Fruit fly (Drosophila melanogaster) whole organism, embryonic: ENCODE results near the gene Dpm3.

Experiments used
- BtbVII ChIP-seq: fragments of 200-800 bp; sonication (Bioruptor generic); optimal IDR thresholded peaks from 3 replicates; lab custom pipeline; 2017; ENCODE audit warnings: missing biosample characterization, mild to moderate bottlenecking, missing genetic modification characterization
- CG10321 ChIP-seq: fragments of 200-800 bp; sonication (Bioruptor generic); IDR thresholded peaks from 2 replicates; pipeline ENCODE4 v1.3.6; 2022; ENCODE audit warnings: missing biosample characterization, missing genetic modification characterization
- CG10543 ChIP-seq: fragments of 200-800 bp; sonication (Bioruptor generic); optimal IDR thresholded peaks from 3 replicates; lab custom pipeline; 2017; ENCODE audit warnings: missing biosample characterization, mild to moderate bottlenecking, missing genetic modification characterization, moderate library complexity
- CG10654 ChIP-seq: fragments of 200-800 bp; sonication (Bioruptor generic); optimal IDR thresholded peaks from 2 replicates; lab custom pipeline; 2016; ENCODE audit warnings: missing biosample characterization, missing genetic modification characterization
- CG1233 ChIP-seq: fragments of 200-800 bp; sonication (Bioruptor generic); optimal IDR thresholded peaks from 4 replicates; lab custom pipeline; 2018; ENCODE audit warnings: missing biosample characterization, mild to moderate bottlenecking, missing genetic modification characterization
- CG13424 ChIP-seq: fragments of 200-800 bp; sonication (Bioruptor generic); optimal IDR thresholded peaks from 2 replicates; lab custom pipeline; 2019; ENCODE audit warnings: missing biosample characterization, mild to moderate bottlenecking, missing genetic modification characterization, moderate library complexity
- CG13894 ChIP-seq: fragments of 200-800 bp; sonication (Bioruptor generic); optimal IDR thresholded peaks from 3 replicates; lab custom pipeline; 2018; ENCODE audit warnings: missing biosample characterization, mild to moderate bottlenecking, missing genetic modification characterization, moderate library complexity
- CG16815 ChIP-seq: fragments of 200-800 bp; sonication (Bioruptor generic); optimal IDR thresholded peaks from 3 replicates; lab custom pipeline; 2017; ENCODE audit warnings: missing biosample characterization, mild to moderate bottlenecking, missing genetic modification characterization
- CG16863 ChIP-seq: fragments of 200-800 bp; sonication (Bioruptor generic); optimal IDR thresholded peaks from 3 replicates; lab custom pipeline; 2016; ENCODE audit warnings: missing biosample characterization, missing genetic modification characterization
- CG18764 ChIP-seq: fragments of 200-800 bp; sonication (Bioruptor generic); optimal IDR thresholded peaks from 3 replicates; lab custom pipeline; 2016; ENCODE audit warnings: missing biosample characterization, missing genetic modification characterization
- CG30403 ChIP-seq: fragments of 200-800 bp; sonication (Bioruptor generic); optimal IDR thresholded peaks from 3 replicates; lab custom pipeline; 2016; ENCODE audit warnings: missing biosample characterization, missing genetic modification characterization
- CG3726 ChIP-seq: fragments of 200-800 bp; sonication (Bioruptor generic); IDR thresholded peaks from 3 replicates; pipeline ENCODE4, ENCODE4 v1.3.6; 2022; ENCODE audit warnings: missing biosample characterization, missing genetic modification characterization
- CG3847 ChIP-seq: fragments of 200-800 bp; sonication (Bioruptor generic); IDR thresholded peaks from 2 replicates; pipeline ENCODE4 v1.3.6; 2022; ENCODE audit warnings: missing biosample characterization, missing genetic modification characterization
- CG7745 ChIP-seq: fragments of 200-800 bp; sonication (Bioruptor generic); optimal IDR thresholded peaks from 2 replicates; lab custom pipeline; 2018; ENCODE audit warnings: missing biosample characterization, mild to moderate bottlenecking, missing genetic modification characterization, moderate library complexity
- CG8281 ChIP-seq: fragments of 200-800 bp; sonication (Bioruptor generic); optimal IDR thresholded peaks from 2 replicates; lab custom pipeline; 2018; ENCODE audit warnings: missing biosample characterization, mild to moderate bottlenecking, missing genetic modification characterization, moderate library complexity
- CG8388 ChIP-seq: fragments of 200-800 bp; sonication (Bioruptor generic); optimal IDR thresholded peaks from 2 replicates; lab custom pipeline; 2019; ENCODE audit warnings: missing biosample characterization, mild to moderate bottlenecking, missing genetic modification characterization, moderate library complexity
- D19A ChIP-seq: fragments of 200-800 bp; optimal IDR thresholded peaks from 3 replicates; lab custom pipeline; 2019; ENCODE audit warnings: missing biosample characterization, mild to moderate bottlenecking, missing genetic modification characterization, moderate library complexity
- D19B ChIP-seq: fragments of 200-800 bp; sonication (Bioruptor generic); optimal IDR thresholded peaks from 2 replicates; lab custom pipeline; 2017; ENCODE audit warnings: missing biosample characterization, mild to moderate bottlenecking, missing genetic modification characterization
- GATAe ChIP-seq: fragments of 200-800 bp; sonication (Bioruptor generic); conservative IDR thresholded peaks from 2 replicates; pipeline ENCODE4 v1.3.6; 2022; ENCODE audit warnings: missing biosample characterization, missing genetic modification characterization
- Gug ChIP-seq: fragments of 200-800 bp; sonication (Bioruptor generic); IDR thresholded peaks from 4 replicates; pipeline ENCODE4 v1.3.6; 2022; ENCODE audit warnings: missing biosample characterization, missing genetic modification characterization
- H2.0 ChIP-seq: fragments of 200-800 bp; sonication (Bioruptor generic); IDR thresholded peaks from 2 replicates; pipeline ENCODE4 v1.3.6; 2022; ENCODE audit warnings: missing biosample characterization, missing genetic modification characterization
- Hmx ChIP-seq: fragments of 200-800 bp; sonication (Bioruptor generic); optimal IDR thresholded peaks from 2 replicates; lab custom pipeline; 2016; ENCODE audit warnings: missing biosample characterization, missing genetic modification characterization
- Jarid2 ChIP-seq: fragments of 200-800 bp; sonication (Bioruptor generic); optimal IDR thresholded peaks from 3 replicates; lab custom pipeline; 2017; ENCODE audit warnings: mild to moderate bottlenecking, missing biosample characterization, missing genetic modification reagents, missing genetic modification characterization
- Lpt ChIP-seq: fragments of >200 bp; optimal IDR thresholded peaks from 2 replicates; lab custom pipeline; 2018; ENCODE audit warnings: missing biosample characterization, missing genetic modification characterization
- MBD-R2 ChIP-seq: fragments of 200-800 bp; sonication (Bioruptor generic); IDR thresholded peaks from 2 replicates; pipeline ENCODE4 v1.3.6; 2022; ENCODE audit warnings: missing biosample characterization, missing genetic modification characterization
- Rx ChIP-seq: fragments of 200-800 bp; sonication (Bioruptor generic); IDR thresholded peaks from 2 replicates; pipeline ENCODE4 v1.3.6; 2022; ENCODE audit warnings: missing biosample characterization, missing genetic modification characterization
- Tbp ChIP-seq: fragments of >200 bp; optimal IDR thresholded peaks from 2 replicates; lab custom pipeline; 2018; ENCODE audit warnings: missing biosample characterization, missing genetic modification characterization
- Vsx1 ChIP-seq: fragments of 200-800 bp; sonication (Bioruptor generic); optimal IDR thresholded peaks from 2 replicates; lab custom pipeline; 2017; ENCODE audit warnings: missing biosample characterization, mild to moderate bottlenecking, missing genetic modification characterization, missing genetic modification reagents
- aop ChIP-seq: fragments of 200-800 bp; sonication (Bioruptor generic); IDR thresholded peaks from 2 replicates; pipeline ENCODE4 v1.3.6; 2022; ENCODE audit warnings: missing biosample characterization, missing genetic modification characterization
- ara ChIP-seq: fragments of 200-800 bp; sonication (Bioruptor generic); IDR thresholded peaks from 2 replicates; pipeline ENCODE4 v1.3.6; 2022; ENCODE audit warnings: missing biosample characterization, missing genetic modification characterization
- chinmo ChIP-seq: fragments of 200-800 bp; sonication (Bioruptor generic); IDR thresholded peaks from 4 replicates; pipeline ENCODE4 v1.3.6; 2022; ENCODE audit warnings: missing biosample characterization, missing genetic modification characterization; ENCODE audit not compliant: partially characterized antibody
- crc ChIP-seq: fragments of 200-800 bp; sonication (Bioruptor generic); optimal IDR thresholded peaks from 2 replicates; lab custom pipeline; 2016; ENCODE audit warnings: missing biosample characterization, missing genetic modification characterization
- croc ChIP-seq: fragments of 200-800 bp; sonication (Bioruptor generic); conservative IDR thresholded peaks from 3 replicates; pipeline ENCODE4 v1.3.6; 2022; ENCODE audit warnings: missing biosample characterization, missing genetic modification characterization
- emc ChIP-seq: fragments of 200-800 bp; sonication (Bioruptor generic); optimal IDR thresholded peaks from 2 replicates; lab custom pipeline; 2016; ENCODE audit warnings: missing biosample characterization, missing genetic modification characterization
- en ChIP-seq: fragments of 200-800 bp; sonication (Bioruptor generic); optimal IDR thresholded peaks from 2 replicates; lab custom pipeline; 2016; ENCODE audit warnings: missing biosample characterization, missing genetic modification characterization
- ewg ChIP-seq: fragments of 200-800 bp; sonication (Bioruptor generic); optimal IDR thresholded peaks from 3 replicates; lab custom pipeline; 2017; ENCODE audit warnings: mild to moderate bottlenecking, missing biosample characterization, missing genetic modification reagents, missing genetic modification characterization
- fd102C ChIP-seq: fragments of 200-800 bp; sonication (Bioruptor generic); optimal IDR thresholded peaks from 2 replicates; lab custom pipeline; 2018; ENCODE audit warnings: missing biosample characterization, mild to moderate bottlenecking, missing genetic modification characterization, moderate library complexity
- fu2 ChIP-seq: fragments of 200-800 bp; sonication (Bioruptor generic); optimal IDR thresholded peaks from 2 replicates; lab custom pipeline; 2016; ENCODE audit warnings: missing biosample characterization, missing genetic modification characterization
- hbn ChIP-seq: fragments of 200-800 bp; sonication (Bioruptor generic); IDR thresholded peaks from 2 replicates; pipeline ENCODE4 v1.3.6; 2022; ENCODE audit warnings: missing biosample characterization, missing genetic modification characterization; ENCODE audit not compliant: partially characterized antibody
- lab ChIP-seq: fragments of 200-800 bp; sonication (Bioruptor generic); optimal IDR thresholded peaks from 3 replicates; lab custom pipeline; 2017; ENCODE audit warnings: missing biosample characterization, missing genetic modification characterization, mild to moderate bottlenecking, moderate library complexity, missing genetic modification reagents
- onecut ChIP-seq: fragments of 200-800 bp; sonication (Bioruptor generic); IDR thresholded peaks from 2 replicates; pipeline ENCODE4 v1.3.6; 2022; ENCODE audit warnings: missing biosample characterization, missing genetic modification characterization
- otp ChIP-seq: fragments of 200-800 bp; sonication (Bioruptor generic); IDR thresholded peaks from 3 replicates; pipeline ENCODE4, ENCODE4 v1.3.6; 2022; ENCODE audit warnings: missing biosample characterization, missing genetic modification characterization
- pita ChIP-seq: fragments of 200-800 bp; sonication (Bioruptor generic); optimal IDR thresholded peaks from 2 replicates; lab custom pipeline; 2017; ENCODE audit warnings: missing biosample characterization, mild to moderate bottlenecking, missing genetic modification characterization
- pnt ChIP-seq: fragments of 200-800 bp; sonication (Bioruptor generic); optimal IDR thresholded peaks from 3 replicates; lab custom pipeline; 2016; ENCODE audit warnings: missing biosample characterization, missing genetic modification characterization
- psq ChIP-seq: fragments of 200-800 bp; sonication (Bioruptor generic); optimal IDR thresholded peaks from 2 replicates; lab custom pipeline; 2017; ENCODE audit warnings: missing biosample characterization, missing genetic modification characterization
- sd ChIP-seq: fragments of 200-800 bp; sonication (Bioruptor generic); optimal IDR thresholded peaks from 3 replicates; lab custom pipeline; 2018; ENCODE audit warnings: missing biosample characterization, mild to moderate bottlenecking, missing genetic modification characterization, moderate library complexity
- sim ChIP-seq: fragments of 200-800 bp; sonication (Bioruptor generic); IDR thresholded peaks from 2 replicates; pipeline ENCODE4 v1.3.6; 2022; ENCODE audit warnings: missing biosample characterization, missing genetic modification characterization
- sqz ChIP-seq: fragments of 200-800 bp; sonication (Bioruptor generic); optimal IDR thresholded peaks from 3 replicates; lab custom pipeline; 2018; ENCODE audit warnings: missing biosample characterization, mild to moderate bottlenecking, missing genetic modification characterization
- tgo ChIP-seq: fragments of 200-800 bp; sonication (Bioruptor generic); IDR thresholded peaks from 3 replicates; pipeline ENCODE4 v1.3.6; 2022; ENCODE audit warnings: missing biosample characterization, missing genetic modification characterization
- usp ChIP-seq: fragments of >200 bp; optimal IDR thresholded peaks from 2 replicates; lab custom pipeline; 2017; ENCODE audit warnings: missing biosample characterization, missing genetic modification characterization

Gene Dpm3

dm6 chr3R:13381744-13382435 is 21.0 kb downstream of the Dpm3 start, which contains the start of the genes mRpS21 and Droj2 (continued):
- TF ChIP-seq CG13424, result peak; percentile 78
- TF ChIP-seq pita (GFP tag; lab: Kevin White, UChicago), result no peak
- no peak for TF ChIP-seq sim (GFP tag; lab: Robert Waterston, UW)
- no peak for TF ChIP-seq CG10321 (GFP tag; lab: Robert Waterston, UW)
- TF ChIP-seq MBD-R2 (GFP tag; lab: Robert Waterston, UW), result peak; percentile 88
- TF ChIP-seq D19A, result peak; percentile 20
- TF ChIP-seq CG16815, result no peak
- TF ChIP-seq CG10543 (GFP tag; lab: Kevin White, UChicago), result peak; percentile 81
- TF ChIP-seq ara (GFP tag; lab: Robert Waterston, UW), result no peak
- peak; percentile 17; the same call in 1 of the 3 replicates for TF ChIP-seq croc
- peak; percentile 39 for TF ChIP-seq CG8388 (GFP tag; lab: Kevin White, UChicago)
- TF ChIP-seq CG30403, result peak; percentile 70
- TF ChIP-seq D19B (GFP tag; lab: Kevin White, UChicago), result no peak
- TF ChIP-seq crc, result peak; percentile 6
- TF ChIP-seq CG3726 (GFP tag; lab: Robert Waterston, UW), result no peak
- TF ChIP-seq BtbVII (GFP tag; lab: Kevin White, UChicago), result no peak
- TF ChIP-seq Tbp, result peak; percentile 20
- TF ChIP-seq hbn (GFP tag; lab: Robert Waterston, UW), result no peak; the same call in 1 of the 2 replicates
- TF ChIP-seq usp, result no peak
- TF ChIP-seq sqz (GFP tag; lab: Kevin White, UChicago), result no peak
- TF ChIP-seq CG10654 (GFP tag; lab: Kevin White, UChicago), result peak; percentile 37
- no peak for TF ChIP-seq en (GFP tag; lab: Kevin White, UChicago)
- peak; percentile 81 for TF ChIP-seq CG3847 (GFP tag; lab: Robert Waterston, UW)
- no peak for TF ChIP-seq fu2 (GFP tag; lab: Kevin White, UChicago)
- peak; percentile 26; the same call in 1 of the 3 replicates for TF ChIP-seq otp (GFP tag; lab: Robert Waterston, UW)
- no peak for TF ChIP-seq psq (GFP tag; lab: Kevin White, UChicago)
- TF ChIP-seq CG7745 (tag; lab: Kevin White, UChicago), result no peak
- TF ChIP-seq pnt (GFP tag; lab: Kevin White, UChicago), result no peak
- TF ChIP-seq fd102C (GFP tag; lab: Kevin White, UChicago), result no peak
- TF ChIP-seq tgo, result 0 out of 3 replicates have a peak, but pooled peaks have one; percentile 17
- TF ChIP-seq sd (tag; lab: Kevin White, UChicago), result no peak
- no peak for TF ChIP-seq GATAe
- no peak for TF ChIP-seq Hmx
- TF ChIP-seq emc, result no peak
- TF ChIP-seq H2.0 (GFP tag; lab: Robert Waterston, UW), result no peak
- peak; percentile 6 for TF ChIP-seq CG16863 (GFP tag; lab: Kevin White, UChicago)
- TF ChIP-seq CG8281, result no peak
- no peak for TF ChIP-seq aop (GFP tag; lab: Robert Waterston, UW)
- no peak for TF ChIP-seq chinmo (GFP tag; lab: Robert Waterston, UW)
- TF ChIP-seq Jarid2, result peak; percentile 29
- TF ChIP-seq Gug (GFP tag; lab: Robert Waterston, UW), result 0 out of 4 replicates have a peak, but pooled peaks have one; percentile 12
- no peak for TF ChIP-seq onecut (GFP tag; lab: Robert Waterston, UW)
- TF ChIP-seq Rx (GFP tag; lab: Robert Waterston, UW), result no peak
- TF ChIP-seq CG1233 (GFP tag; lab: Kevin White, UChicago), result no peak
- TF ChIP-seq CG18764 (GFP tag; lab: Kevin White, UChicago), result no peak
- peak; percentile 26 for TF ChIP-seq ewg (GFP tag; lab: Kevin White, UChicago)
- peak; percentile 44 for TF ChIP-seq lab (GFP tag; lab: Kevin White, UChicago)
- peak; percentile 45 for TF ChIP-seq Vsx1 (GFP tag; lab: Kevin White, UChicago)
- TF ChIP-seq Lpt (GFP tag; lab: Kevin White, UChicago), result no peak
- peak; percentile 59 for TF ChIP-seq CG13894 (tag; lab: Kevin White, UChicago)
